Worm (Caenorhabditis elegans) whole organism, early embryonic: ENCODE data around the gene T23F6.5.

Experiments used
- B0310.2 ChIP-seq: sonication (generic microtip); optimal IDR thresholded peaks from 2 replicates; lab custom pipeline; 2016; ENCODE audit warnings: mild to moderate bottlenecking, missing genetic modification characterization, missing compliant biosample characterization
- F13C5.2 ChIP-seq: sonication (generic microtip); optimal IDR thresholded peaks from 2 replicates; lab custom pipeline; 2017; ENCODE audit warnings: mild to moderate bottlenecking, missing genetic modification characterization, inconsistent platforms, missing compliant biosample characterization
- aly-1 ChIP-seq: sonication (generic microtip); optimal IDR thresholded peaks from 2 replicates; lab custom pipeline; 2016; ENCODE audit warnings: missing genetic modification characterization, missing compliant biosample characterization
- ama-1 ChIP-seq: fragments of 150-350 bp; optimal IDR thresholded peaks from 2 replicates; lab custom pipeline; 2014
- ceh-13 ChIP-seq: fragments of 200-800 bp; sonication (Bioruptor generic); optimal IDR thresholded peaks from 2 replicates; lab custom pipeline; 2018; ENCODE audit warnings: mild to moderate bottlenecking, missing genetic modification characterization, missing compliant biosample characterization
- ceh-36 ChIP-seq: sonication (generic microtip); optimal IDR thresholded peaks from 2 replicates; lab custom pipeline; 2016; ENCODE audit warnings: missing genetic modification characterization, inconsistent platforms, missing compliant biosample characterization
- ets-7 ChIP-seq: sonication (generic microtip); optimal IDR thresholded peaks from 2 replicates; lab custom pipeline; 2016; ENCODE audit warnings: missing genotype, missing genetic modification characterization, missing compliant biosample characterization
- flt-1 ChIP-seq: fragments of 200-800 bp; sonication (Bioruptor generic); IDR thresholded peaks from 2 replicates; pipeline ENCODE4 v1.3.6; 2022; ENCODE audit warnings: missing genetic modification characterization, missing compliant biosample characterization
- hmbx-1 ChIP-seq: sonication (generic microtip); optimal IDR thresholded peaks from 2 replicates; lab custom pipeline; 2016; ENCODE audit warnings: mild to moderate bottlenecking, missing genetic modification characterization, missing compliant biosample characterization
- hmg-4 ChIP-seq: fragments of 200-800 bp; sonication (Bioruptor generic); optimal IDR thresholded peaks from 2 replicates; lab custom pipeline; 2018; ENCODE audit warnings: mild to moderate bottlenecking, missing genetic modification characterization, missing compliant biosample characterization
- hnd-1 ChIP-seq: sonication (generic microtip); optimal IDR thresholded peaks from 2 replicates; lab custom pipeline; 2016; ENCODE audit warnings: missing genetic modification characterization, missing compliant biosample characterization
- pes-1 ChIP-seq: fragments of 200-800 bp; sonication (Bioruptor generic); IDR thresholded peaks from 2 replicates; pipeline ENCODE4 v1.3.6; 2022; ENCODE audit warnings: missing genetic modification reagents, missing genetic modification characterization, missing compliant biosample characterization
- scrt-1 ChIP-seq: fragments of 200-800 bp; sonication (Bioruptor generic); IDR thresholded peaks from 2 replicates; pipeline ENCODE4 v1.3.6; 2022; ENCODE audit warnings: missing genetic modification characterization, missing compliant biosample characterization
- sea-1 ChIP-seq: fragments of 200-800 bp; sonication (Bioruptor generic); conservative IDR thresholded peaks from 2 replicates; pipeline ENCODE4 v1.3.6; 2022; ENCODE audit warnings: missing genetic modification characterization, missing compliant biosample characterization
- tbx-11 ChIP-seq: fragments of 200-800 bp; sonication (Bioruptor generic); IDR thresholded peaks from 2 replicates; pipeline ENCODE4 v1.3.6; 2022; ENCODE audit warnings: missing genetic modification characterization, missing compliant biosample characterization
- tbx-37 ChIP-seq: fragments of 200-800 bp; sonication (Bioruptor generic); conservative IDR thresholded peaks from 2 replicates; pipeline ENCODE4 v1.3.6; 2022; ENCODE audit warnings: missing genetic modification reagents, missing genetic modification characterization, missing compliant biosample characterization
- tra-4 ChIP-seq: sonication (generic microtip); optimal IDR thresholded peaks from 2 replicates; lab custom pipeline; 2017; ENCODE audit warnings: missing genetic modification characterization, missing compliant biosample characterization

Gene T23F6.5

ce11 chrIV:12741438-12741837, at the start of gene T23F6.5:
T23F6.5 (minus strand) TSS chrIV:12741538.
- TF ChIP-seq tra-4 (tag; lab: Kevin White, UChicago) = no peak
- no peak for TF ChIP-seq tbx-11 (GFP tag; lab: Robert Waterston, UW)
- TF ChIP-seq aly-1 (tag; lab: Kevin White, UChicago) = no peak
- no peak for TF ChIP-seq hnd-1 (tag; lab: Kevin White, UChicago)
- no peak for TF ChIP-seq ets-7 (tag; lab: Kevin White, UChicago)
- no peak for TF ChIP-seq hmg-4 (GFP tag; lab: Kevin White, UChicago)

ce11 chrIV:12790871-12791270, 49.5 kb upstream of the T23F6.5 start, which contains the start of gene F07C6.2:
F07C6.2 (plus strand) TSS chrIV:12791171.
- TF ChIP-seq flt-1 (no peak), ceh-36 (no peak), tra-4 (tag; lab: Kevin White, UChicago) (no peak), tbx-37 (GFP tag; lab: Robert Waterston, UW) (no peak), hmg-4 (GFP tag; lab: Kevin White, UChicago) (no peak), aly-1 (tag; lab: Kevin White, UChicago) (no peak), hnd-1 (tag; lab: Kevin White, UChicago) (no peak), sea-1 (no peak)

DNA sequence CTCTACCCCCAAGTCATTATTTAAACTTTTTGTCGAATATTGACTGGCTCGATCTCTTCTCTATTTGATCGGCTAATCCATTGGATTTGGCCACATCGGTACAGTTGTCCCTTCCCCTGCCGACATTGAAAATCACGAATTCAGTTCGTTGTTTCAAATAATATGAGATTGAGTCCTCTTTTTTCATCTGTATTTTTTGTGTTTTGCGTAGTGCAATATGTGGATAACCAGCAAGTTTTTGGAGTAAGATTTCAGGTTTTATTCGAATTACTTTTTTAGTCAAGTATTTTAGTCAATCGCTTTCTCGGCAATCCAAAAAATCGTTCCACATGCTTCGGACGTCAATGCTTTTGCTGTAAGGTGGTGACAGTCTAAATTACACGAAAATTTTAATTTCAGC, 47.8 kb upstream of the T23F6.5 start, which contains the start of gene F07C6.3:
Gene F07C6.3, plus strand, starts transcription at position 148 of the 400 bp plus-strand sequence.
- TF ChIP-seq ceh-36 = no peak
- TF ChIP-seq flt-1 = no peak
- TF ChIP-seq hmbx-1 (tag; lab: Kevin White, UChicago) = no peak
- TF ChIP-seq sea-1 = no peak
- TF ChIP-seq tbx-37 (GFP tag; lab: Robert Waterston, UW) = no peak
- no peak for TF ChIP-seq B0310.2 (tag; lab: Kevin White, UChicago)
- TF ChIP-seq tra-4 (tag; lab: Kevin White, UChicago) = no peak
- TF ChIP-seq hmg-4 (GFP tag; lab: Kevin White, UChicago) = no peak
- TF ChIP-seq scrt-1 (GFP tag; lab: Robert Waterston, UW) = no peak
- TF ChIP-seq ets-7 (tag; lab: Kevin White, UChicago) = no peak
- TF ChIP-seq aly-1 (tag; lab: Kevin White, UChicago) = no peak
- no peak for TF ChIP-seq ama-1 (lab: Kevin White, UChicago)
- no peak for TF ChIP-seq hnd-1 (tag; lab: Kevin White, UChicago)
- no peak for TF ChIP-seq F13C5.2 (tag; lab: Kevin White, UChicago)
- TF ChIP-seq ceh-13 (GFP tag; lab: Kevin White, UChicago) = no peak

ce11 chrIV:12785988-12786387, 44.6 kb upstream of the T23F6.5 start:
- TF ChIP-seq ama-1 (lab: Kevin White, UChicago) (no peak), tra-4 (tag; lab: Kevin White, UChicago) (no peak), flt-1 (no peak), ceh-36 (no peak), scrt-1 (GFP tag; lab: Robert Waterston, UW) (no peak), ceh-13 (GFP tag; lab: Kevin White, UChicago) (no peak), F13C5.2 (tag; lab: Kevin White, UChicago) (no peak), hnd-1 (tag; lab: Kevin White, UChicago) (no peak), ets-7 (tag; lab: Kevin White, UChicago) (no peak), hmbx-1 (tag; lab: Kevin White, UChicago) (no peak), tbx-11 (GFP tag; lab: Robert Waterston, UW) (no peak), B0310.2 (tag; lab: Kevin White, UChicago) (no peak), aly-1 (tag; lab: Kevin White, UChicago) (no peak), tbx-37 (GFP tag; lab: Robert Waterston, UW) (no peak), hmg-4 (GFP tag; lab: Kevin White, UChicago) (no peak), sea-1 (no peak), pes-1 (GFP tag; lab: Robert Waterston, UW) (no peak)

DNA sequence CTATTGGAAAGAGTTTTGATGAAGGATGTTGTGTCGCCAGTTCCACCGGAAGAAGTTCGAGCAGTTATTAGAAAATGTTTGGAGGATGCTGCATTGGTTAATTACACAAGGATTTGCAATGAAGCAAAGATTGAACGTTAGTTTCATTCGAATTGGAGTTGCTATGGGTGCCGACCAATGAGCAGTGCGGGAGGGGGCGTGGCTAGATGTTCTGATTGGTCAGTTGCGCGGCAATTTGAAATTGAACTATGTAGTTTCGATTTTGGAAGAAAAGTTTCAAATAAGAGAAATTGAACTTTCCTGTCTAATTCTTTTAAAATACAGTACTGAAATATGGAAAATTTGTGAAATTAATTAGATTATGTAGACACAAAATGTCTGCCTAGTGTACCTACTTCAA, 41.8 kb upstream of the T23F6.5 start:
- TF ChIP-seq hmg-4 (GFP tag; lab: Kevin White, UChicago) = no peak
- TF ChIP-seq B0310.2 (tag; lab: Kevin White, UChicago) = no peak
- no peak for TF ChIP-seq hnd-1 (tag; lab: Kevin White, UChicago)
- no peak for TF ChIP-seq tbx-11 (GFP tag; lab: Robert Waterston, UW)
- no peak for TF ChIP-seq scrt-1 (GFP tag; lab: Robert Waterston, UW)
- TF ChIP-seq F13C5.2 (tag; lab: Kevin White, UChicago) = no peak
- no peak for TF ChIP-seq ama-1 (lab: Kevin White, UChicago)

ce11 chrIV:12781804-12782449, 40.6 kb upstream of the T23F6.5 start:
- no peak for TF ChIP-seq B0310.2 (tag; lab: Kevin White, UChicago)
- TF ChIP-seq aly-1 (tag; lab: Kevin White, UChicago) = no peak
- no peak for TF ChIP-seq F13C5.2 (tag; lab: Kevin White, UChicago)
- TF ChIP-seq hnd-1 (tag; lab: Kevin White, UChicago) = no peak
- TF ChIP-seq sea-1 = 0 out of 2 replicates have a peak, but pooled peaks have one; percentile 40

- TF ChIP-seq aly-1 (tag; lab: Kevin White, UChicago) = no peak
- TF ChIP-seq F13C5.2 (tag; lab: Kevin White, UChicago) = no peak
- TF ChIP-seq flt-1 = no peak
- no peak for TF ChIP-seq ceh-36
Measured at ce11 chrIV:12780980-12781379, 39.6 kb upstream of the T23F6.5 start.

DNA sequence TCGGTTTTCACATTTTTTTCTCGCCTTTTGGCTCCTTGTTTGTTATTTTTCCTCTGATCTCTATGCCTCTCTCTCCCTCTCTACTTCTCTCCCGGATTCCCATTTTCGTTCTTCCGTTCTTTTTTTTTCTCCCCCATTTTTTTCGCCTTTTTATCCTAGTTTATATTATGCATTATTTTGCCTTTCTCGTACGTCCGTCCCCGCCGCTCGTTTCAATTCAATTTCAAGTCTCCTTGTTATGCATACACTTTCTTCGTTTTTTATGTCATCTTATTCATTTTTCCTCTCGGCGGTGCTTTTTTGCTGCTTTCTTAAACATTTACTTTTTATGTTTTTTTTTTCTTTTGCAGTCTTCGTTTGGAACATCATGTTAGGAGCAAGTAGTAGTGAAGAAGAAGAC, 32.2 kb upstream of the T23F6.5 start, which contains the start of gene unc-31:
Gene unc-31, plus strand, starts transcription at position 349 of the 400 bp plus-strand sequence.
- TF ChIP-seq ceh-36 (no peak), scrt-1 (GFP tag; lab: Robert Waterston, UW) (no peak), ets-7 (tag; lab: Kevin White, UChicago) (no peak), hmg-4 (GFP tag; lab: Kevin White, UChicago) (no peak), ama-1 (lab: Kevin White, UChicago) (no peak), ceh-13 (GFP tag; lab: Kevin White, UChicago) (no peak), aly-1 (tag; lab: Kevin White, UChicago) (no peak), flt-1 (no peak), pes-1 (GFP tag; lab: Robert Waterston, UW) (no peak), tra-4 (tag; lab: Kevin White, UChicago) (no peak), F13C5.2 (tag; lab: Kevin White, UChicago) (no peak), B0310.2 (tag; lab: Kevin White, UChicago) (no peak), hmbx-1 (tag; lab: Kevin White, UChicago) (no peak), hnd-1 (tag; lab: Kevin White, UChicago) (no peak), tbx-37 (GFP tag; lab: Robert Waterston, UW) (no peak), sea-1 (no peak)
